Fruit fly (Drosophila melanogaster): ENCODE results near the gene TP53INP.
A peak's percentile ranks its signal among the peaks of the same experiment; 100 is the strongest.

Gene TP53INP

DNA sequence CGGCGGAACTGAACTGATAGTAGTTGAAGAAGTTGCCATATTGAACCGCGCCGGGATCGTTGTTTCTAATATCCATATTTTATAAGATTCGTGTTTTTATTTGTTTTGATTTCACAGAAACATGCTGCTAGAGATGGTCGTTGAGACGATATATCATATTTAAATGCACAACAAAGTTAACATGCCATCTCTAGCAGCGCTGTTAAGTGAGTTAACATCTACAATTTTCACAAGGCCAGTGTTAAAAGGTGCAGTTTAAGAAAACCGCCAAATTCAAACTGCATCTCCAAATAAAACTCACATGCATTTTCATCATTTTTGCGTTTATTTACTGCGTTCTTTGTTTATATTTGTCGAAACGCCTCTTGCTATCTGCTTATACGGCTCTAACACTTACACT is 39.4 kb upstream of the TP53INP start, which contains the start of gene CG11342 (continued):
- TF ChIP-seq Dll (GFP tag; IDR thresholded peaks at IDR 0.05; ENCODE audit: partially characterized antibody) (peak; percentile 91), HLH4C (GFP tag; IDR thresholded peaks at IDR 0.05; ENCODE audit: partially characterized antibody) (peak; percentile 67), NC2α (GFP tag; optimal IDR thresholded peaks at IDR 0.05) (no peak), CHES-1-like (GFP tag; optimal IDR thresholded peaks at IDR 0.05) (peak; percentile 11), dm (GFP tag; optimal IDR thresholded peaks at IDR 0.05) (peak; percentile 47), BEAF-32 (GFP tag; optimal IDR thresholded peaks at IDR 0.05) (peak; percentile 80), sob (GFP tag; IDR thresholded peaks at IDR 0.05) (0 out of 2 replicates have a peak, but pooled peaks have one; percentile 10), PHDP (tag; optimal IDR thresholded peaks at IDR 0.05) (no peak), CG17361 (GFP tag; IDR thresholded peaks at IDR 0.05) (no peak), CG2120 (GFP tag; optimal IDR thresholded peaks at IDR 0.05) (peak; percentile 38), inv (GFP tag; IDR thresholded peaks at IDR 0.05; ENCODE audit: partially characterized antibody) (peak; percentile 64; the same call in 1 of the 2 replicates), Rfx (GFP tag; IDR thresholded peaks at IDR 0.05) (peak; percentile 43; the same call in 1 of the 2 replicates), trem (tag; optimal IDR thresholded peaks at IDR 0.05) (peak; percentile 47), MESR4 (GFP tag; optimal IDR thresholded peaks at IDR 0.05) (peak; percentile 24), HmgZ (tag; optimal IDR thresholded peaks at IDR 0.05) (peak; percentile 42), ato (GFP tag; IDR thresholded peaks at IDR 0.05; ENCODE audit: partially characterized antibody) (0 out of 2 replicates have a peak, but pooled peaks have one; percentile 12), CG10209 (GFP tag; optimal IDR thresholded peaks at IDR 0.05) (no peak), tna (GFP tag; IDR thresholded peaks at IDR 0.05; ENCODE audit: partially characterized antibody) (peak; percentile 31; the same call in 1 of the 2 replicates), Bteb2 (GFP tag; optimal IDR thresholded peaks at IDR 0.05) (no peak), stwl (tag; optimal IDR thresholded peaks at IDR 0.05) (peak; percentile 99), D19A (tag; optimal IDR thresholded peaks at IDR 0.05) (no peak), CG3163 (GFP tag; optimal IDR thresholded peaks at IDR 0.05) (no peak), CG2116 (GFP tag; optimal IDR thresholded peaks at IDR 0.05) (peak; percentile 44), CG14710 (tag; optimal IDR thresholded peaks at IDR 0.05) (peak; percentile 17), Sry-δ (GFP tag; optimal IDR thresholded peaks at IDR 0.05) (peak; percentile 85), Doc3 (GFP tag; IDR thresholded peaks at IDR 0.05; ENCODE audit: partially characterized antibody) (peak; percentile 87), gfzf (GFP tag; optimal IDR thresholded peaks at IDR 0.05) (peak; percentile 19), fd64A (GFP tag; optimal IDR thresholded peaks at IDR 0.05) (no peak), zen2 (GFP tag; IDR thresholded peaks at IDR 0.05; ENCODE audit: partially characterized antibody) (peak; percentile 83), CG1603 (tag; optimal IDR thresholded peaks at IDR 0.05) (peak; percentile 46), CG11560 (tag; IDR thresholded peaks at IDR 0.05) (no peak), CG16813 (GFP tag; IDR thresholded peaks at IDR 0.05; ENCODE audit: partially characterized antibody) (peak; percentile 78), CG7928 (GFP tag; optimal IDR thresholded peaks at IDR 0.05) (no peak), Pdp1 (GFP tag; optimal IDR thresholded peaks at IDR 0.05) (peak in 1 of 2 experiments; percentile 3), chinmo (GFP tag; IDR thresholded peaks at IDR 0.05; ENCODE audit: partially characterized antibody) (peak; percentile 82; the same call in 2 of the 4 replicates), CG12659 (GFP tag; optimal IDR thresholded peaks at IDR 0.05) (peak; percentile 15), bsh (GFP tag; optimal IDR thresholded peaks at IDR 0.05) (no peak), unc-4 (GFP tag; IDR thresholded peaks at IDR 0.05; ENCODE audit: partially characterized antibody) (peak; percentile 89), CG13624 (GFP tag; optimal IDR thresholded peaks at IDR 0.05) (peak; percentile 14), CG6791 (GFP tag; IDR thresholded peaks at IDR 0.05; ENCODE audit: partially characterized antibody) (peak; percentile 78), CG3847 (GFP tag; IDR thresholded peaks at IDR 0.05) (no peak), sna (GFP tag; IDR thresholded peaks at IDR 0.05; ENCODE audit: partially characterized antibody) (peak; percentile 89), Dp (GFP tag; optimal IDR thresholded peaks at IDR 0.05) (peak; percentile 89), vvl (GFP tag; IDR thresholded peaks at IDR 0.05) (0 out of 2 replicates have a peak, but pooled peaks have one; percentile 13), row (GFP tag; IDR thresholded peaks at IDR 0.05) (peak; percentile 30; the same call in 1 of the 3 replicates), vnd (GFP tag; IDR thresholded peaks at IDR 0.05; ENCODE audit: partially characterized antibody) (peak; percentile 64), CG14860 (GFP tag; IDR thresholded peaks at IDR 0.05; ENCODE audit: partially characterized antibody) (peak; percentile 63; the same call in 2 of the 3 replicates)
